Worm (Caenorhabditis elegans) whole organism, midembryonic: ENCODE data around the gene T09D3.3.

Source experiments
- T22C8.4 ChIP-seq: fragments of 200-800 bp; sonication (Bioruptor generic); IDR thresholded peaks from 2 replicates; pipeline ENCODE4 v1.3.6; 2022; ENCODE audit warnings: missing genetic modification characterization, missing compliant biosample characterization
- cog-1 ChIP-seq: sonication (generic microtip); optimal IDR thresholded peaks from 2 replicates; lab custom pipeline; 2016; ENCODE audit warnings: missing genetic modification characterization, missing compliant biosample characterization
- flt-1 ChIP-seq: fragments of 200-800 bp; sonication (Bioruptor generic); IDR thresholded peaks from 2 replicates; pipeline ENCODE4 v1.3.6; 2022; ENCODE audit warnings: missing genetic modification characterization, missing compliant biosample characterization
- klf-2 ChIP-seq: fragments of 200-800 bp; sonication (Bioruptor generic); conservative IDR thresholded peaks from 2 replicates; pipeline ENCODE4 v1.3.6; 2022; ENCODE audit warnings: missing genetic modification reagents, missing genetic modification characterization, missing compliant biosample characterization
- med-1 ChIP-seq: sonication (generic microtip); optimal IDR thresholded peaks from 2 replicates; lab custom pipeline; 2017; ENCODE audit warnings: missing genetic modification characterization, mild to moderate bottlenecking, missing compliant biosample characterization, antibody characterized with exemption, missing genetic modification reagents; ENCODE audit not compliant: insufficient read depth
- ref-1 ChIP-seq: fragments of 200-800 bp; sonication (Bioruptor generic); conservative IDR thresholded peaks from 2 replicates; pipeline ENCODE4 v1.3.6; 2022; ENCODE audit warnings: missing genetic modification reagents, missing genetic modification characterization, missing compliant biosample characterization
- tab-1 ChIP-seq: fragments of 200-800 bp; sonication (Bioruptor generic); IDR thresholded peaks from 2 replicates; pipeline ENCODE4 v1.3.6; 2022; ENCODE audit warnings: missing genetic modification characterization, missing compliant biosample characterization
- ztf-23 ChIP-seq: fragments of 200-800 bp; sonication (Bioruptor generic); IDR thresholded peaks from 2 replicates; pipeline ENCODE4 v1.3.6; 2022; ENCODE audit warnings: missing genetic modification reagents, missing genetic modification characterization, missing compliant biosample characterization
- ztf-29 ChIP-seq: fragments of 200-800 bp; sonication (Bioruptor generic); IDR thresholded peaks from 2 replicates; pipeline ENCODE4 v1.3.6; 2022; ENCODE audit warnings: missing genetic modification reagents, missing genetic modification characterization, missing compliant biosample characterization

The T09D3.3 gene

DNA sequence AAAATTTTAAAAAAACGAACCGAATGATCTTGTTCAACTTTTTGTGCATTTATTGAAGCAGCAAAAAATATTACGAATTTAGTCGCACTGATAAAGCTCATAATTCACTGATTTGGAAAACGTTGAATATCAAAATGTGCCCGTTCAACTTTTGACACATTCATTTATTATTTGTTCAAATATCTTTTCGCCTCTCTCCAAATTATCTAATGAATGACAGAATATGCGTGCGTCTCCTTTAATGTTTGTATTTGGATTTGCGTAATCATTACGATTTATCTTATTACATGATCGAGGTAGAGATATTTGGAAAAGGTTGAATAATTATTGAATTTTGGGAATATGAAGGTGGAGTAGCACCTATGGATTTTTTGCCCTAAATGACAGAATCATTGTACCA is at the start of gene T09D3.3:
Gene T09D3.3 (minus strand): TSS at position 101 of the 400 bp plus-strand sequence.
- TF ChIP-seq T22C8.4 (GFP tag; lab: Robert Waterston, UW) = no peak
- no peak for TF ChIP-seq ztf-29 (GFP tag; lab: Robert Waterston, UW)
- no peak for TF ChIP-seq med-1 (GFP tag; lab: Kevin White, UChicago)
- TF ChIP-seq klf-2 (GFP tag; lab: Robert Waterston, UW) = no peak
- no peak for TF ChIP-seq tab-1 (GFP tag; lab: Robert Waterston, UW)
- no peak for TF ChIP-seq ref-1 (GFP tag; lab: Robert Waterston, UW)
- TF ChIP-seq flt-1 = no peak
- TF ChIP-seq cog-1 (tag; lab: Kevin White, UChicago) = no peak
- no peak for TF ChIP-seq ztf-23 (GFP tag; lab: Robert Waterston, UW)

DNA sequence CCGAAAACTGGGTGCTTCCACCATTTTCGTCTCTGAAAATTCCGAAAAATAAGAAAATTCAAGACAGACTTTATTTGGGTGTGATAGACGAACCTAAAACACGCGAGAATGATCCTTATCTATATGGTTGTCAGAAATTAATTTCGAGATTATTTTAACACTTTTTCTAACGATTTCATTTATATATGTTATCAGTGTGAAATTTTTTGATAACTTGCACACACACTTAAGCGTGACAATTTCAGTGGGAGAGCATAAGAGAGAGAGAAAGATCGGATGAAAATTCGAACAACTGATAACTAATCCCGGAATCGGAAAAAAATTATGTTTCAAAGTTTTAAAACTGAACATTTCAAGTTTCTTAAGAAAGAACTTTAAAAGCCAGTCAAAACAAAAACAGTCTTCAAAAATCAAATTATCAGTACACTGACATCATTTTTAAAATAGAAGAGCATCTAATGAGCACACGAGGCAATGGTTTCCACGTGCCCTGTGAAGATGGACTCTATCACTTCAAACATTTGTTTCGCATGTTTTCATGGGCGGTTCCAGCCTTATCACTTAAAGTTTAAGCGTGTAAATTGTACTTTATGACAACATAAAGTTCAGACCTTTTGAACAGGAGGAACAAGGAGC is 43.7 kb upstream of the T09D3.3 start, which contains the start of gene C35A11.4:
Gene C35A11.4 (minus strand): TSS at position 156 of the 636 bp plus-strand sequence.
- TF ChIP-seq med-1 (GFP tag; lab: Kevin White, UChicago) (no peak), klf-2 (GFP tag; lab: Robert Waterston, UW) (no peak), T22C8.4 (GFP tag; lab: Robert Waterston, UW) (no peak), tab-1 (GFP tag; lab: Robert Waterston, UW) (no peak)

DNA sequence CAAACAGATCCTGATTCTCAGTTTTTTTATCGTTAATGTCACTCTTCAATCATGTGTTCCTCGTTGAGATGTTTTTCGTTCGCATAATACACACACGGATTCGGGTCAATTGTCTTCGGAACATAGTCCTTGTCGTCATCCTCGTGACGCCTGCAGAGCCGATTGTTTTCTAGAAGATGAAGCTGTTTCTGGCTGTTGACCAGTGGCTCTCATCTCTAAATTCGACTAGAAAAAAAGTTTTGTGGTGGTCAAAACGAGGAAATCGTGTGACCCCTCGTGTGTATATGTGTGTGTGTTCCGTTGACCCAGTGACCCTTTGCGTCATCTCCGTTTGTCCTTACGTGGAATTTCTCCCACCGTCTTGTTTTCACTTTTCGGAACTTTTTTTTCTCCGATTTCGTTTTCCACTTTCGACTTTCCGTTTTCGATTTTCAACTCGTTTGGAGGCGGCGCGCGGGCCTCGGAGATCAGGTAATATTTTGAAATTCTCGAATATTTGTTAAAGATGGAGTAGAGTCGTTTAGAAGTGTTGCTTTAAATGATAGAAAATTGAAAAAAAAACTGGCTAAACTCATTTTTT is 36.6 kb upstream of the T09D3.3 start, which contains the start of gene C35A11.2:
Gene C35A11.2 (plus strand): TSS at position 386 of the 580 bp plus-strand sequence.
- no peak for TF ChIP-seq cog-1 (tag; lab: Kevin White, UChicago)
- TF ChIP-seq ztf-23 (GFP tag; lab: Robert Waterston, UW) = no peak

DNA sequence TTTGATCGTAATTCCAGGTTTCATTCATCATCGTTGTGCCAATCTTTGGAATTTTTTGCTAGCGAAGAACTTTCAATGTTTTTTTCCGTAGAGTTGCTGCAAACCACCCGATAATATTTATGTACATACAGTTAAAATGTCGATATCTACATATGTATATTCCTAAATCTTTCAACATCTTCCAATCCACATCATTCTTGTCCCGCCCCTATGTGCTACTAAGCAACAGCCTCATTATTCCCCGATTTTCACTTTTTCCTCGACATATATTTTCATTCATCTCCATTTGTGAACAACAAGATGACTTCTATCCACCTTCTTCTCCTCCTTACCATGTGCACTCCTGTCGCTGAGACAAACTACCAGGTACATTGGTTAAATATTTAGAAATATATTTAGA is 22.7 kb upstream of the T09D3.3 start, which contains the start of gene C35A11.3:
Gene C35A11.3 (plus strand): TSS at position 301 of the 400 bp plus-strand sequence.
- TF ChIP-seq cog-1 (tag; lab: Kevin White, UChicago) (no peak), flt-1 (no peak), med-1 (GFP tag; lab: Kevin White, UChicago) (no peak), klf-2 (GFP tag; lab: Robert Waterston, UW) (no peak), tab-1 (GFP tag; lab: Robert Waterston, UW) (no peak)

DNA sequence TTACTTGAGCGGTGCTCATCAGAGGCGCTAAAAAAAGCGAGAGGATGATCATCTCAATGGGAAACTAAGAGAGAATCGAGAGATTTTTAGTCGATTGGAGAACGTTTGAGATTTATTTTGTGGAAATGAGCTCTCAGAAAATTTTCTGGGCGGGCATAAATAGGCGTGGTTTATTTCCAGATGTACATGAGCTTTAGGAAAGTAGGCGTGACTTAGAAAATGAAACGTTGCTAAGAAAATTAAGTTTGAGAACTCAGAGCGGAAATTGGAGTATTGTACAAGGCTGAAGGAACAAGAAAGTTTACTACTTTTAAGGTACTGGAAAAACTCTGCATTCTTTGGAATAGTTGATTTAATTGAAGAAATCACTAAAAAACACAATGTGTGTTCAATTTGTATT is 19.4 kb upstream of the T09D3.3 start, which contains the start of gene T09D3.9:
Gene T09D3.9 (minus strand): TSS at position 101 of the 400 bp plus-strand sequence.
- TF ChIP-seq flt-1 (no peak), med-1 (GFP tag; lab: Kevin White, UChicago) (no peak), cog-1 (tag; lab: Kevin White, UChicago) (no peak), T22C8.4 (GFP tag; lab: Robert Waterston, UW) (no peak), klf-2 (GFP tag; lab: Robert Waterston, UW) (no peak), ztf-29 (GFP tag; lab: Robert Waterston, UW) (no peak), ref-1 (GFP tag; lab: Robert Waterston, UW) (no peak), tab-1 (GFP tag; lab: Robert Waterston, UW) (no peak), ztf-23 (GFP tag; lab: Robert Waterston, UW) (no peak)

DNA sequence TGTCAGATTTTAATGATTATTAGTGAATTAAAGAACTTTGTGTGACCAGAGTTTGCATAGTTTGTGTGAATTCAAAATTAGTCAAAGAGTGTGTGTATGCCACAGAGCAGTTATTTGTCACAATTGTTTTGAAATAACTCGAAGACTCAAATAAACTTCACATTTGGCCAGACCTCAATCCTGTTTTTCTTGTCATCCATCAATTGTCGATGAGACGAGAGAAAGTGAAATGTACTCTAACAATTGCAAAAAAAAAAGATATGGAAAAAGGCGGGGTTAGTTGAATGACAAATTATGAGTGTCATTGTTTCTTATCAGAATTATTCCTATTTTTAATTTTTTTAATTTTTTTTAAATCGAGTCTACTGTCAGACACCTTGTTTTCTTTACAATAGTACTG is 15.5 kb upstream of the T09D3.3 start, which contains the start of gene T09D3.8:
Gene T09D3.8 (plus strand): TSS at position 301 of the 400 bp plus-strand sequence.
- TF ChIP-seq ztf-29 (GFP tag; lab: Robert Waterston, UW) (no peak), ref-1 (GFP tag; lab: Robert Waterston, UW) (no peak), ztf-23 (GFP tag; lab: Robert Waterston, UW) (no peak), med-1 (GFP tag; lab: Kevin White, UChicago) (no peak), flt-1 (no peak)

DNA sequence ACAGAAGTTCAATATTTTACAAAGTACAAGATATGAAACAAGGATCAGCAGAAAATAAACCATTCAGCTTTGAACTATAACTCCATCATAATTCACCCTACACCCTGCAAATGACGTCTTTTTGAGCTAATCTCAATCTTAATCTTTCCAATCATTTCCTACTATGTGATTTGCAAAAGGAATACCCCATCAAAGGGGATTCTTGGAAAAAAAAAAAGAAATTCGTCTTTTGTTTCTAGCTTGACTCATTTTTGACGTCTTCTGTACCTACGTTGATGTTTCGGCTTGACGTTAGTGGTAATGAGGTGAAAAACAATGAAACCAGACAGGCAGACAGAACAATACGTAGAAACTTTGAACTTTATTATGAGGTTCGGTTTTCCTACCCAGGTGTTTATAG is 12.8 kb upstream of the T09D3.3 start:
- no peak for TF ChIP-seq tab-1 (GFP tag; lab: Robert Waterston, UW)
- no peak for TF ChIP-seq ztf-29 (GFP tag; lab: Robert Waterston, UW)
- no peak for TF ChIP-seq ref-1 (GFP tag; lab: Robert Waterston, UW)
- no peak for TF ChIP-seq med-1 (GFP tag; lab: Kevin White, UChicago)
- TF ChIP-seq ztf-23 (GFP tag; lab: Robert Waterston, UW) = no peak
- TF ChIP-seq T22C8.4 (GFP tag; lab: Robert Waterston, UW) = no peak
- TF ChIP-seq flt-1 = no peak
- TF ChIP-seq cog-1 (tag; lab: Kevin White, UChicago) = no peak
- no peak for TF ChIP-seq klf-2 (GFP tag; lab: Robert Waterston, UW)

DNA sequence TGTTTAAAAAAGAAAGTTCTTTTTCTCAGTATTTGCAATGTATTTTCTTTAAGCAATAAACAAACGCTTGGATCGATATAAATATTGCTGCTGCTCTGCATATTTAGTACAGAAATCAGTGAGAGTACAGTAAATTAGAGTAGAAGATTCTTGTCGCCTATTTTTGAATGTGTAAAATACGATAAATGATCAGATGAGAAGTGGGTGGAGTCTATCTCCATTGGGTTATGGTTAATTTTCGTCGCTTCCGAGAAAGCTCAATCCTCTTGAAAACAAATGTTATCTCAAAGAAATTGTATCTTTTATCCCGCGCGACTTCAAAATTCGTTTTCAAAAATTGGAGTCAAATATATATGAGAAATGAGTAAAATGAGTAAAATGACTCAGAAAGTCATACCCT is 9.4 kb upstream of the T09D3.3 start, which contains the start of gene nhr-216:
Gene nhr-216 (minus strand): TSS at position 101 of the 400 bp plus-strand sequence.
- TF ChIP-seq klf-2 (GFP tag; lab: Robert Waterston, UW) (no peak), ztf-23 (GFP tag; lab: Robert Waterston, UW) (no peak)

DNA sequence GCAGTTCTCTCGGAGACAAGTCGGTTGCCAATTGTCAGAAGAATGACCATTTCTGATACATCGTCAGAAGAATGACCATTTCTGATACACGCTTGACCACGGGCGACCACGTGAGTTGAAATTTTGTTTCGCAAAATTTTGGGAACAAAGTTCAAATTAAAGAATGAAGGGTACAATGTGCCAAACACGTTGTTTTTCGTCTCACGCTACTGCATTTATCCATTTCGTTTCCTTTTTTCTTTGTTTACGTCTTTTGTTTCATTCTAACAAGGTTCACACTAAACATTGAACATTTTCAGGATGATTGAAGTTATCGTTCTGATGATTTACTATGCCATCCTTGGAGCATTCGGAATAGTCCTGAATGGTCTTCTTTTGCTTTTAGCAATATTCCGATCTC is 2.1 kb upstream of the T09D3.3 start, which contains the start of gene srd-9:
Gene srd-9 (plus strand): TSS at position 301 of the 400 bp plus-strand sequence.
- TF ChIP-seq T22C8.4 (GFP tag; lab: Robert Waterston, UW) (no peak), cog-1 (tag; lab: Kevin White, UChicago) (no peak), ztf-23 (GFP tag; lab: Robert Waterston, UW) (no peak), med-1 (GFP tag; lab: Kevin White, UChicago) (no peak), ref-1 (GFP tag; lab: Robert Waterston, UW) (no peak)
